Fruit fly (Drosophila melanogaster) ovary, adult (tissue): ENCODE results near the gene crp.

Source experiments
- CG17801 ChIP-seq: fragments of 200-800 bp; optimal IDR thresholded peaks from 2 replicates; lab custom pipeline; 2019; ENCODE audit warnings: missing biosample characterization, mild to moderate bottlenecking, missing genetic modification characterization, moderate library complexity; ENCODE audit not compliant: partially characterized antibody

Gene crp

DNA sequence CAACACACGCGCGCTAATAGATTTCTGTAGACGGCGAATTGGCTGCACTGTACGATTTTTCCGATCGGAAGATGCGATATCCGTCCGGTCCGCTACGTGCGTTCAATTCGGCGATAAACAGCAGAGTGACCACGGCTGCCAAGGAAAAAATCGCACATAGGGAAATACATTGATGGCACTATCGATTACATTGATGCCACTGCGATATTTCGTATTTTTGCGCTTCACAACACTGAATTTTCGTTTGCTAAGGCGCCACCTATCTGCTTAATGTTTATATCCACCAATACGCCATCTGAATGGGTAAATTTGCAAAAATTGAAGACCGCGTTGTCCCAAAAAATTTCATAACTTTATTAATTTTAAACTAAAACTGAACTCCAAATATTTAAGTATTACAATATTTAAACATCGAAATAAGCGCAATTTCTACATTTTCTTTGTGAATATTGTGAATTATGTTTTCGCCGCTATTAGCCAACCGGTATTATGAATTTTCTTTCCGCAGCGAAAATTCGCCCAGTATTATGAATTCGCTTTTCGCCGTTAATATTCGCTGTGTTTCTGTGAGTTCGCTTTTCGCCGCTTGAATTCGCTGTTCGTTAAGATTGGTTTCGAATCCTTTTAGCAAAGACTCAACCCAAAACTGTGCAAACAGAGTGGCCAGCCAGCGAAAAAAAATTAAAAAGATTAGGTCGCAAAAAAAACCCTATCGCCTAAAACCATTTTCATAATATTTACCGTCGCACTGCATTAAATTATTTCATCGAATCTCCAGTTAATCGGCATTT, at the start of gene crp, which contains the start of gene pkaap:
crp (minus strand) TSS at position 129 of the 791 bp plus-strand sequence.
pkaap (plus strand) TSS at position 689 of the 791 bp plus-strand sequence.
- TF ChIP-seq CG17801 (GFP tag; lab: Kevin White, UChicago) = peak; percentile 71

DNA sequence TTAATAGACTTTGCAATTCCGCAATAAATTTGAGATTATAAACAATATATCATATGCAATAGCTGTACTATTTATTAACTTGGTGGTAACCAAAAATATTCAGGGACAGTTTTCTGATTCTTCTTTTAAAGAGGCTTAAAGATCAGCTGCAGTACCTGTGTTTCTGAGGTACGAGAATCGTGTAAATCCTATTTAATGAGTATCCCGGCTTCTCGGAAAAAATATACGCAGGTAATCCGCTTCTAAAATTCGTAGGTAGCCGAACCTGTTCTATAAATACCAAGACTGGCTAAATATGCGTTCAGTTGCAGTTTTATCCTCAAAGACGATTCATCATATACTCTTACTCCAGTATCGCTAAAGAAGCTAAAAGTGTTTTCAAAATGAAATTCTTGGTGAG, 42.1 kb upstream of the crp start, which contains the start of gene CG4440:
CG4440 (plus strand) TSS at position 301 of the 400 bp plus-strand sequence.
- no peak for TF ChIP-seq CG17801 (GFP tag; lab: Kevin White, UChicago)

DNA sequence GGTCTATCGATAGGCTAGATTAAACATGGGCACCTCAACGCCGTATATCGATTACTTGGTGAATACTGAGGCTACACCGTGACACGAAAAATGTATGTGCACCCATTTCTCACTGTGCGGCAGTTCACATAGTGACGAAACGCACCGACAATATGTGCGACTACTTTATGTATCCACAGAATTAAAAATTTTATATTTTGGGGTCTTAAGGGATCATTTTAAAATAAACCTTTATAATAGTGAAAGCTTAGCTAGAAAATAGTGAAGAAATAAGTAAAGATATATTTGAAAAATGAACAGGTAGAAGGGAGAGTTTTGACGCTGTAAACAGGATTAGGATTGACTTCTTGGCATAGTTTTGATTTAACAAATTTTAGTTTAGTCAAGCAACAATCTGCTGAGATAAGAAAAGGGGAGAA, 41.6 kb upstream of the crp start, which contains the start of gene mRpL4:
mRpL4 (minus strand) TSS at position 31 of the 419 bp plus-strand sequence.
- peak; percentile 23 for TF ChIP-seq CG17801 (GFP tag; lab: Kevin White, UChicago)

DNA sequence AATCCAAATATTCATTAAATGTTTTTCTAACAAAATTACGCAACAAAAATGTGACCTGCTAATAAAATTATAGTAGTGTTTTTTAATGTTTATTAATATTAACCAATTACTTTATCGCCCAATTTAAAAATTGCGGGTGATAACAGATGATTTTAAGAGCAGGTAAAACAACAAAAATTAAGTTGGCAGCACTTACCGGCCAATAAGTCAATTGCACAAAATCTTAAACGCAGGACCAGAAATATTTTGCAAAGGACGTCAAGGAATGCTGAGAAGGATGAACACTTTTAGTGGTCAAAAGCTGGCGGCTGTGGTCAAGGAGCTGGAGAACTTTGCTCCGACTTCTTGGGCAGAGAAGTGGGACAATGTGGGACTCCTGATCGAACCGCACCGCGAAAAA, 39.4 kb upstream of the crp start, which contains the start of gene CG4278:
CG4278 (plus strand) TSS at position 178 of the 400 bp plus-strand sequence.
- no peak for TF ChIP-seq CG17801 (GFP tag; lab: Kevin White, UChicago)

DNA sequence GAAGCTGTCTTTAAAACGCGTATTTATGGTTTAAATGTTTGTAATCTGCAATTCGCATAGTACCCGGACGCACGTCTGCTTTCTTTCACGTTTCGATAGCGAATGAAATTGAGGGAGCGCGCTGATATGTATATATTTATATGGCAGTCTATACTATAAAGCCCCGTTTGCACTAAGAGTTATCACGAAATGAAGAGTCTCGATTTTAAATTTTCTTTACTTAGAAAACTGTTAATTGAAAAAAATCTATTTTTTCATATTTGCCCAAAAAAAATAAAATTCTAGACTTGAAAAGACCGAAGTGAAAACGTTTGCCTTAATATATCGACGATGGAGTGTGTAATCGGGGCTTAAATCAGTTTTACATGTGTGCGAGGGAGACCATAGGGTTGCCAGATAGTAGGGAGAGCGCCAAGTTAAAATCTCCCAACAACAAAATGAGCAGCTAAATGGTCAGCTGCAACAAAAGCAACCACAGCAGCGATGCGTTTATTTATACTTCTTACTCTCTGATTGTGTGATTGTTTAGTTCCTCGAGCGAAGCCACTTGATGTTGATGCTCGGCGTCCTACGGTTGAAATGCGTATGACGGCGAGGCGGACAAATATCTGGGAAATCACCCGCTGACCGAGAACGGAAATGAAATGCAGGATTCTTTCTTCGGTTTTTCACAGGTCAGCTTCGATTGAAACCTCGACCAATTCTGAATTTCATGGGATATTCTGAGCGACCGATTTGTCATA, 38.2 kb upstream of the crp start, which contains the start of gene cact:
cact (minus strand) TSS at position 693 of the 743 bp plus-strand sequence.
- TF ChIP-seq CG17801 (GFP tag; lab: Kevin White, UChicago) = peak; percentile 81

DNA sequence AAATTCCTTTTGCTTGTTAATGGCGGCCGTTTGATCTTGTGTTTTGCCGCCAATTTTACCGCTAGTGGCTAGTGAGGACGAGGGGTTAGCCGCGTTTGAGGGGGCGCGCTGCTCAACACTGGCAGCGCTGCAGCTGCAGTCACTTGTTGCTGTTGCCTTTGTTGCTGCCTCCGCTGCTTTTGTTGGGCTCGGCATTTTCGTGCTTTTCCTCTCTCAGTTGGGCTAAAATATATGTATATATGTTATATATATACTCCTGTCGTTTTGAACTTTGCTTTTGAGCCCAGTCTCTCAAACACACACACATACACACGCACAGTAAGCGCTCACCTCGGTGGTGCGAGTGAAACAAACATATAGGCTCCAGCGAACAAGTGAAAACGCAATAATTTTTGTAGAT, 37.3 kb upstream of the crp start:
- no peak for TF ChIP-seq CG17801 (GFP tag; lab: Kevin White, UChicago)

DNA sequence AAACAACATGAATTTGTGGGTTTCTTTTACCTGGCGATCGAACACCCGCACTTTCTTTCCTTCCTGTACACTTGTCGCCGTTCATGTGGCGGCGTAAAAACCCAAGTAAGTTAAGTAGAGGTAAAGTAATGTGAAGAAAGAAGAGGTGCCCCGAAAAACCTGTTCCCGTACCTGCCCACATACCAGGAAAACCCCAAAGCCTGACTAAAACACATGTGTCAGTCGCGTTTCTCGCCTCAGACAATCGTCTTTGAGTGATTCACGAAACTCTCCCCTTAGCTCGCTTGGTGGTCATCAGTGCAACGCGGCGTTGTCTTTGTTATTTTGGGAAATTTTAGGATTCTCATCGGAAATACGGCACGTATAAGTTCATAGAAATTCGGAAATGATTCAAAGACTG, 36.0 kb upstream of the crp start:
- no peak for TF ChIP-seq CG17801 (GFP tag; lab: Kevin White, UChicago)

DNA sequence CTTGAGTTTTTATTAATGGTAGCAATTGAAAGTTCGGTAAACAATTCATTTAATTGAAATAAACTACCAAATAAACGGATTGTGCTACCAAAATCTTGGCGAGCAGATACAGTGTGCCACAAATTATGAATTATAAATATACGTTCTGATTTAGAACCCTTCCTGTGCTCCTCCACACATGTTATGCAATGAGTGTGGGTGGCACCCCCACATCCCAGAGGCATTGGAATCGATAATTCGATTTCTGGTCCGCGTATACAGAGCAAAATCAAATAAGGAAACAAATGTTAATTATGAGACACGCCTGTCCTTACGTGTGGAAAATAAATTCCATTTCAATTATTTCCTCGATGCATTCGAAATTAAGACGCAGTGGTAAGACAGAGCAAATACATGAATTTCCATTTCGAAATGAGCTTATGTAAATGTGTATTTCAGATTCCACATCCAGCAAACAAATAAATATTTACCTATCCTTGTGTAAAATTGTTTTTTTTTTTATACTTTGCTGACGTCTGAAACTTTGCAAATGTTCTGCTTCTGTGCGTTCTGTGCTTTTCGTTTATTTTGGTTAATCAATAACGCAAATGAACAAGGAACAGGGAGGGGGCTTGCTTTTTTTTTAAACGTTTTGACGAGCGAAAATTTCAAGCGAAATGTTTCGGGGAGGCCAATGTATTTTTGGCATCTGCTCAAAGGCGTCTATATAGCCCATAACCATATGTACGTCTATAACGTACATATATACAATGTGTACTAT, 34.5 kb upstream of the crp start:
- no peak for TF ChIP-seq CG17801 (GFP tag; lab: Kevin White, UChicago)

DNA sequence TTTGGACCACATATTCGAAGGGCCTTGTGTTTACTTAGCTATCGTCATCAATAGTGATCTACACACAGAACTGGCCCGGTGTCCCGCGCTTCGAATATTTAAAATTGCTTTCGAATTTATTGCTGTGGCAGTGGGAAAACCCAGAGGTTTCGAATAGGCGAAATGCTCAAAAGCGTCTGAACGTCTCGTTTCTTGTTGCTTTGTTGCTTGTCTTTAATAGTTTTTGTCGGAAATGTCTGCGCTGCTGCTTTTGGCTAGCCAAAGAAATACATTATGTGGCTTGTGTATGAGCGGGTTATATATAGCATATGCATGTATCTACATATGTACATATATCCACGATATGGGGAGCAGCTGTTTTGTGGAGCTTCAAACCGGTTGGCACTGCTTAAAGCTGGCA, 33.7 kb upstream of the crp start:
- TF ChIP-seq CG17801 (GFP tag; lab: Kevin White, UChicago) = no peak

DNA sequence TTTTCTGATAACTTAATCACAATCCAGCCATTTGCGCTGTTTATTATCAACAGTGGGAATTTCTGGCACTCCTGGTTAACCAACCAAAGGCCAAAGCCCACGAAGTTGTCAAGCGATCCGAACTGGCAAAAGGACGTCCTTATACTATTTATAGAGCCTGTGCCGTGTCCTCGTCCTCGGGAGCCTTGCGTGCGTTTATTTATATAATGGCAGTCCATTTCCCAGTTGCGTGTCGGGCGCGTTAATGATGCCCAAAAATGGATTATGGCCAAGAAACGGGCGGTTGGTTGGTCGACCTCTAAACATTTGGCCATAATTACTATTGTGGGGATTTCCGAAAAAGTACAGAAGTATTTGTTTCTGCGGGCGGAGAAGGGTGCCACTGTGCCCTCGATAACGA, 32.9 kb upstream of the crp start:
- no peak for TF ChIP-seq CG17801 (GFP tag; lab: Kevin White, UChicago)

DNA sequence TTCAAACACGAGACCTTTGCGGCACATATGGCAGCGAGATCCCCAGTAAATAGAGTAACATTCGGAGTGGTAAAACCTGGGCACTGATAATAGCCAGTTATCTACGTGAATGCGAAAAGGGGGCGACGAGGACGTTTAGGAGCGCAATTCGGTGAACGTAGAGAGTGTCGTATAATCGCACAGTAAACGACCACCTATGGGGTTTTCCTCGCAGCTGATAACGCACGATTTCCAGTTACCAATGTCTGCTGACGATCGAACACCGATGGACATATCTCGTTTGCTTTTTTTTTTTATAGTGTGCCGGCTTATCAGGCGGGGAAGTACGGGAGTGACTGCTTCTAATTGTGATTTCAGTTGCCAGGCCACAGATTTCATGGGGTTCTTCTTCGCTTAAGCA, 32.2 kb upstream of the crp start:
- TF ChIP-seq CG17801 (GFP tag; lab: Kevin White, UChicago) = no peak

DNA sequence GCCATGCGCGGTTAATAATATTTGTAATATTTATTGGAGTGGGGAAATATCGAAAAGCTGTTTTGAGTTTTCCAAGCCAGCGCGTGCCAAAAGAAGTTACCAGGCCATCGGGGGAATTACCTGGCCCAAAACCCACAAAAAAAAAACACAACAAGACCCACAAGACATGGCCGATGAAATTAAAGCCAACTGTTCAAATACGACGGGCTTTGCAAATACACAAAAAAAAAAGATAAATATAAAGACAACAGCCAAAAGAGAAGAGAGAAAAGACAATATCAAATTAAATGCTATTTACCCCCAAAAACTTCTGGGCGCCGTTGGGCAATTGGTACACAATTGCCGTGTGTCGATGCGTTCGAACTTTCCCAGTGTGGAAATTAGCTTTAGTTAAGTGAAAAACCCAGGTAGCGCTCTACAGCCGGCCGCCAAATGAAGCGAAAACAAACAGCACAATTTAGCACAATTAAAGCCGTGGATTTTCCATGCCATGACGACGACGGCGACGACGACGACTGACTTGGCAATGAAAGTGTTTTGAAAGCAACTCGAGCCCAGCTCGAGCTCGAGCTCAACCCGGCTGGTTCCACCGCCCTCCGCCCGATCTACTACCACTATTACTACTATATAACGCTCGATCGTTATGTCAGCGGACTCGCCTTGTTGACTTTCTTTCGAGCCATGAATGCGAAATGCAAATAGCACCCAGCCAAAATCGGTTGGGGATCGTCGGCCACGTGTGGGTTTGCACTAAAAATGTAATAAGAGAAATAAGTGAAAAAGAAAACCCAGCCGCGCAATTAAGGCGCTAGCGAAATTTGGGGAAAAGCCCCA, 30.5 kb upstream of the crp start:
- TF ChIP-seq CG17801 (GFP tag; lab: Kevin White, UChicago) = no peak

DNA sequence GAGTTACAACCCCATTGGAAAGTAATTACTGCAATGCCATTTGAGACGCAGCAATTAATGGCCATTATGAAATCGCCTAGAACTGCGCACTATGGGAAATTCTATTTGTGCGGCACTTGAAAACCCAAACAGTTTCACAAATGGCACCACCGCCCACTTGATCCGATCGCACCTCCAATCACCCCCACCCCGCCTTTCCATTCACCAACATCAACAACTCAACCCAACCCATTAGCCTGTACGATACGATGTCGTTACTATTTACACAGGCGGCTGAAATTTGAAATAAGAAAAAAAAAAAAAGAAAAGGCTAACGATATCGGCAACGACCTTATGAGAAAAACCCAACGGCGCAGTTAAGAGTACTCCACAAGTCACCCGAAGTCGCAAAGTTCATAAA, 29.6 kb upstream of the crp start:
- no peak for TF ChIP-seq CG17801 (GFP tag; lab: Kevin White, UChicago)

DNA sequence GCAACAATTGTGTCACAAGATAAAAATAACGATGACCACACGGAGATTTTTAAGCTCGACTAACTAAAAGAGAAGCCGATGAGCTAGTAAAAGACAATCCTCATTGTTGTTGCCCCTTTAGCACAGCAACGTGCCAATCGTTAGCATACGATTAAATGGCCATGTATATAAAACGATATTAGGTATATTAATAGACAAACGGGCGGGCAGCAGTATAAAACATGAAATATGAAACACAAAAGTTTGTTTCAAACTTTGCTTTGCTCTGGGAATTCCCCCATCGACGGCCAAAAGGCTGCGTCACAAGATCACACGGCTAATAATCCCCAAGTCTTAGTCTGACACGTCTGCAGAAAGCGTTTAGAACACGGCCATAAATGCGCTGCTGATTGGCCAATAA, 28.9 kb upstream of the crp start:
- TF ChIP-seq CG17801 (GFP tag; lab: Kevin White, UChicago) = no peak
